Worm (Caenorhabditis elegans) whole organism, L3 larva: ENCODE measurements around the gene his-2.

Experiments used
- aly-2 ChIP-seq: fragments of 150-350 bp; optimal IDR thresholded peaks from 2 replicates; lab custom pipeline; 2014; ENCODE audit warnings: missing biosample characterization, missing genetic modification characterization
- ama-1 ChIP-seq: fragments of 150-350 bp; optimal IDR thresholded peaks from 2 replicates; lab custom pipeline; 2018
- lin-15B ChIP-seq: fragments of 150-350 bp; optimal IDR thresholded peaks from 2 replicates; lab custom pipeline; 2014; ENCODE audit warnings: missing biosample characterization, missing genetic modification characterization
- nhr-76 ChIP-seq: fragments of 150-350 bp; sonication (generic microtip); optimal IDR thresholded peaks from 5 replicates; lab custom pipeline; 2014; ENCODE audit warnings: missing biosample characterization, missing genetic modification characterization
- zag-1 ChIP-seq: fragments of 150-350 bp; optimal IDR thresholded peaks from 2 replicates; lab custom pipeline; 2014; ENCODE audit warnings: missing biosample characterization, missing genetic modification characterization

- no peak for TF ChIP-seq lin-15B (tag; lab: Kevin White, UChicago)
- TF ChIP-seq ama-1 (lab: Kevin White, UChicago), result no peak
- no peak for TF ChIP-seq nhr-76
- TF ChIP-seq aly-2 (tag; lab: Kevin White, UChicago), result no peak
- no peak for TF ChIP-seq zag-1
These were observed 11.3 kb upstream of the his-2 start, which contains the start of gene F14H3.3 for ce11 chrV:16053373-16053772.
